Worm (Caenorhabditis elegans): ENCODE results near the gene C41G6.12.

The C41G6.12 gene

DNA sequence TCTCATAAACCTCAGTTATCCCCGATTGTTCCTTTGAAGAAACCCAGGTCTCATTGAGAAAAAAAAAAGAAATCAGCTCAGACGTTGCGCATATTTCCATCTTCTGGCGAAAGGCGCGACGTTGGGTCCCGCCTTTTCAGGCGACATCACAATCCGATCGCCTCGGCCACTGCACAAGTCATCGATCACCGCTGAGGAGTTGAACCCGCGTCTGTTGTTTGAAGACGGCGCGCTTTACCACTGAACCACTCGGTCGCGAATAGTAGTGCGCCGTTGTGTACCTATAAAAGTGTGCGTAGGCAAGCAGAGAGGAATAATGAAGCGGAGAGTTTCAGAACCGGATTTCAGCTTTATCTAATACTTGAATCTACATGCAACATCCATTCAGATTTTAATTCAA lies 16.7 kb downstream of the C41G6.12 start, which contains the start of gene Y75B12B.11 (continued):
- peak; percentile 79 for TF ChIP-seq unc-86 (tag; optimal IDR thresholded peaks at IDR 0.05)
- peak; percentile 77 for TF ChIP-seq K09A11.1 (tag; optimal IDR thresholded peaks at IDR 0.05; ENCODE audit: insufficient read depth)
- peak; percentile 84 for TF ChIP-seq pqm-1 (tag; optimal IDR thresholded peaks at IDR 0.05)
- TF ChIP-seq ceh-14 (tag; optimal IDR thresholded peaks at IDR 0.05), result peak; percentile 93
- TF ChIP-seq T23F11.4 (GFP tag; optimal IDR thresholded peaks at IDR 0.05), result peak; percentile 89
- TF ChIP-seq syd-9 (tag; optimal IDR thresholded peaks at IDR 0.05), result peak; percentile 91
- peak; percentile 75 for TF ChIP-seq hlh-13 (GFP tag; optimal IDR thresholded peaks at IDR 0.05)
- TF ChIP-seq pros-1 (tag; optimal IDR thresholded peaks at IDR 0.05), result peak; percentile 47
- no peak for TF ChIP-seq odd-2 (tag; optimal IDR thresholded peaks at IDR 0.05)
- peak; percentile 78 for TF ChIP-seq ceh-18 (tag; optimal IDR thresholded peaks at IDR 0.05)
- no peak for TF ChIP-seq unc-42 (tag; optimal IDR thresholded peaks at IDR 0.05)
- TF ChIP-seq madf-2 (tag; optimal IDR thresholded peaks at IDR 0.05), result peak; percentile 85
- peak; percentile 69 for TF ChIP-seq ets-4 (tag; optimal IDR thresholded peaks at IDR 0.05)
- TF ChIP-seq ceh-34 (tag; optimal IDR thresholded peaks at IDR 0.05), result peak; percentile 88
- TF ChIP-seq ceh-31 (tag; optimal IDR thresholded peaks at IDR 0.05), result peak; percentile 75
- TF ChIP-seq ceh-6 (GFP tag; optimal IDR thresholded peaks at IDR 0.05), result peak; percentile 87
- TF ChIP-seq ceh-19 (GFP tag; optimal IDR thresholded peaks at IDR 0.05), result peak; percentile 93
- TF ChIP-seq ceh-30 (tag; optimal IDR thresholded peaks at IDR 0.05), result peak; percentile 82
- peak; percentile 81 for TF ChIP-seq lin-11 (tag; optimal IDR thresholded peaks at IDR 0.05)
- peak; percentile 87 for TF ChIP-seq ttx-3 (tag; optimal IDR thresholded peaks at IDR 0.05)
- TF ChIP-seq sox-4 (tag; optimal IDR thresholded peaks at IDR 0.05), result peak; percentile 87
- no peak for TF ChIP-seq fkh-10 (GFP tag; optimal IDR thresholded peaks at IDR 0.05)
- peak; percentile 67 for TF ChIP-seq hlh-30 (tag; optimal IDR thresholded peaks at IDR 0.05; ENCODE audit: insufficient read depth)
- peak; percentile 87 for TF ChIP-seq ref-2 (tag; optimal IDR thresholded peaks at IDR 0.05)
- TF ChIP-seq nhr-11 (tag; optimal IDR thresholded peaks at IDR 0.05), result no peak
- peak; percentile 81 for TF ChIP-seq ceh-45 (GFP tag; IDR thresholded peaks at IDR 0.05)
- TF ChIP-seq ceh-2 (tag; optimal IDR thresholded peaks at IDR 0.05), result peak; percentile 88
- peak; percentile 90 for TF ChIP-seq che-1 (tag; optimal IDR thresholded peaks at IDR 0.05)
- TF ChIP-seq ceh-22 (tag; optimal IDR thresholded peaks at IDR 0.05), result no peak
- TF ChIP-seq unc-3 (GFP tag; conservative IDR thresholded peaks at IDR 0.05), result peak; percentile 54; the same call in 1 of the 2 replicates
- peak; percentile 71 for TF ChIP-seq unc-3 (tag; optimal IDR thresholded peaks at IDR 0.05)
- peak; percentile 92 for TF ChIP-seq hlh-6 (tag; optimal IDR thresholded peaks at IDR 0.05)
- peak; percentile 87 for TF ChIP-seq dve-1 (tag; optimal IDR thresholded peaks at IDR 0.05)
- peak; percentile 90 for TF ChIP-seq pha-2 (tag; optimal IDR thresholded peaks at IDR 0.05)
- TF ChIP-seq C38D4.7 (GFP tag; optimal IDR thresholded peaks at IDR 0.05), result peak; percentile 86
- peak; percentile 84 for TF ChIP-seq sdc-2 (tag; optimal IDR thresholded peaks at IDR 0.05)
- peak; percentile 82 for TF ChIP-seq C08G9.2 (tag; optimal IDR thresholded peaks at IDR 0.05)
- TF ChIP-seq hlh-15 (tag; optimal IDR thresholded peaks at IDR 0.05), result peak; percentile 80

DNA sequence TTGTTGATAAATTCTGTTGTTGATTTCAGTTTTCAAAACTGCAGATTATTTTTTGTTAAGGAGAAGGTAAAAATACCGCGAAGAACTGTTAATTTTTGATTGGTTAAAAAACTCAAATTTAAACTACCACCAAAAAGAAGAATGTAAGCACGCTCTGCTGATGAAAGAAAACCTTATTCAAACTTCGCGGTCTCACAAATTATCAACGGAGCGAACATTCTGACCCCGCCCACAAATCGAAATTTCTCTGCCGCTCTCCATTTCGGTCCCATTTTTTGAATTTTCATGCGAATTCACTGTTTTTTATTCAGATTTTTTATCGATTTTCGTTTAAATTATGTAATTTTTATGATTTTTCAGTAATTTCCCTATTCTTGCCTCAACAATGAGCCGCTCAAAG lies 18.0 kb downstream of the C41G6.12 start, which contains the start of gene cyn-3:
Gene cyn-3 (plus strand): TSS at position 361 of the 400 bp plus-strand sequence.
- TF ChIP-seq unc-42 (tag; optimal IDR thresholded peaks at IDR 0.05), result peak; percentile 76
- TF ChIP-seq unc-55 (GFP tag; optimal IDR thresholded peaks at IDR 0.05), result peak; percentile 40
- TF ChIP-seq ceh-45 (GFP tag; IDR thresholded peaks at IDR 0.05), result no peak
- peak; percentile 30 for TF ChIP-seq ceh-48 (tag; optimal IDR thresholded peaks at IDR 0.05)
- no peak for TF ChIP-seq ceh-19 (GFP tag; optimal IDR thresholded peaks at IDR 0.05)
- peak; percentile 63 for TF ChIP-seq ceh-31 (tag; optimal IDR thresholded peaks at IDR 0.05)
- TF ChIP-seq ceh-18 (tag; optimal IDR thresholded peaks at IDR 0.05), result peak; percentile 36
- TF ChIP-seq ceh-2 (tag; optimal IDR thresholded peaks at IDR 0.05), result no peak
- TF ChIP-seq ref-2 (tag; optimal IDR thresholded peaks at IDR 0.05), result no peak
- no peak for TF ChIP-seq pha-2 (tag; optimal IDR thresholded peaks at IDR 0.05)
- TF ChIP-seq hlh-13 (GFP tag; optimal IDR thresholded peaks at IDR 0.05), result no peak
- peak; percentile 58 for TF ChIP-seq dve-1 (tag; optimal IDR thresholded peaks at IDR 0.05)
- TF ChIP-seq ets-4 (tag; optimal IDR thresholded peaks at IDR 0.05), result no peak
- no peak for TF ChIP-seq pag-3 (tag; optimal IDR thresholded peaks at IDR 0.05; ENCODE audit: borderline replicate concordance)
- peak; percentile 66 for TF ChIP-seq nfya-1 (tag; optimal IDR thresholded peaks at IDR 0.05)
- peak; percentile 16 for TF ChIP-seq tbx-2 (tag; optimal IDR thresholded peaks at IDR 0.05)
- TF ChIP-seq unc-3 (GFP tag; conservative IDR thresholded peaks at IDR 0.05), result no peak
- no peak for TF ChIP-seq unc-3 (tag; optimal IDR thresholded peaks at IDR 0.05)
- TF ChIP-seq pros-1 (tag; optimal IDR thresholded peaks at IDR 0.05), result peak; percentile 12
- no peak for TF ChIP-seq ceh-34 (tag; optimal IDR thresholded peaks at IDR 0.05)
- no peak for TF ChIP-seq ceh-9 (tag; optimal IDR thresholded peaks at IDR 0.05)
- TF ChIP-seq hlh-6 (tag; optimal IDR thresholded peaks at IDR 0.05), result no peak
- TF ChIP-seq pqm-1 (tag; optimal IDR thresholded peaks at IDR 0.05), result no peak

Measured in whole organism, late embryonic.